Fruit fly (Drosophila melanogaster) whole organism, pupa: ENCODE measurements around the gene rasp.

Experiments used
- CG10348 ChIP-seq: fragments of 200-800 bp; sonication (Bioruptor generic); IDR thresholded peaks from 2 replicates; pipeline ENCODE4 v1.3.6; 2022; ENCODE audit warnings: missing biosample characterization, missing genetic modification characterization
- CG12605 ChIP-seq: fragments of 200-800 bp; sonication (Bioruptor generic); IDR thresholded peaks from 2 replicates; pipeline ENCODE4 v1.3.6; 2022; ENCODE audit warnings: missing biosample characterization, missing genetic modification characterization
- CG13204 ChIP-seq: fragments of 200-800 bp; sonication (Bioruptor generic); optimal IDR thresholded peaks from 2 replicates; lab custom pipeline; 2018; ENCODE audit warnings: missing biosample characterization, mild to moderate bottlenecking, missing genetic modification characterization, moderate library complexity
- CG15710 ChIP-seq: fragments of 200-800 bp; sonication (Bioruptor generic); optimal IDR thresholded peaks from 2 replicates; lab custom pipeline; 2018; ENCODE audit warnings: missing biosample characterization, mild to moderate bottlenecking, missing genetic modification characterization, moderate library complexity
- CG17806 ChIP-seq: fragments of 200-800 bp; sonication (Bioruptor generic); optimal IDR thresholded peaks from 2 replicates; lab custom pipeline; 2018; ENCODE audit warnings: missing biosample characterization, mild to moderate bottlenecking, missing genetic modification characterization, moderate library complexity
- CG32121 ChIP-seq: fragments of 200-800 bp; sonication (Bioruptor generic); IDR thresholded peaks from 2 replicates; pipeline ENCODE4 v1.3.6; 2022; ENCODE audit warnings: missing biosample characterization, missing genetic modification characterization
- CG34367 ChIP-seq: fragments of 200-800 bp; sonication (Bioruptor generic); optimal IDR thresholded peaks from 2 replicates; lab custom pipeline; 2018; ENCODE audit warnings: missing biosample characterization, mild to moderate bottlenecking, missing genetic modification characterization
- CG4496 ChIP-seq: fragments of 200-800 bp; sonication (Bioruptor generic); IDR thresholded peaks from 3 replicates; pipeline ENCODE4 v1.3.6; 2022; ENCODE audit warnings: missing biosample characterization, missing genetic modification characterization
- CG8159 ChIP-seq: fragments of 200-800 bp; sonication (Bioruptor generic); optimal IDR thresholded peaks from 3 replicates; lab custom pipeline; 2018; ENCODE audit warnings: missing biosample characterization, mild to moderate bottlenecking, missing genetic modification characterization, moderate library complexity
- CG8301 ChIP-seq: fragments of 200-800 bp; sonication (Bioruptor generic); optimal IDR thresholded peaks from 2 replicates; lab custom pipeline; 2018; ENCODE audit warnings: missing biosample characterization, mild to moderate bottlenecking, missing genetic modification characterization
- CG9948 ChIP-seq: fragments of 200-800 bp; sonication (Bioruptor generic); optimal IDR thresholded peaks from 2 replicates; lab custom pipeline; 2018; ENCODE audit warnings: missing biosample characterization, mild to moderate bottlenecking, missing genetic modification characterization, moderate library complexity
- D1 ChIP-seq: fragments of 200-800 bp; sonication (Bioruptor generic); optimal IDR thresholded peaks from 2 replicates; lab custom pipeline; 2018; ENCODE audit warnings: missing biosample characterization, mild to moderate bottlenecking, missing genetic modification characterization, moderate library complexity
- EcR ChIP-seq: fragments of 200-800 bp; sonication (Bioruptor generic); optimal IDR thresholded peaks from 3 replicates; lab custom pipeline; 2019; ENCODE audit warnings: missing biosample characterization, missing genetic modification characterization, mild to moderate bottlenecking, moderate library complexity, missing genetic modification reagents
- Ets98B ChIP-seq: fragments of 200-800 bp; sonication (Bioruptor generic); IDR thresholded peaks from 2 replicates; pipeline ENCODE4 v1.3.6; 2022; ENCODE audit warnings: missing biosample characterization, missing genetic modification characterization
- Snoo ChIP-seq: fragments of 200-800 bp; sonication (Bioruptor generic); optimal IDR thresholded peaks from 3 replicates; lab custom pipeline; 2017; ENCODE audit warnings: missing biosample characterization, mild to moderate bottlenecking, missing genetic modification characterization, inconsistent platforms
- fd96Ca ChIP-seq: fragments of 200-800 bp; sonication (Bioruptor generic); IDR thresholded peaks from 3 replicates; pipeline ENCODE4 v1.3.6; 2022; ENCODE audit warnings: missing biosample characterization, missing genetic modification characterization
- gl ChIP-seq: fragments of 200-800 bp; sonication (Bioruptor generic); optimal IDR thresholded peaks from 2 replicates; lab custom pipeline; 2018; ENCODE audit warnings: missing biosample characterization, mild to moderate bottlenecking, missing genetic modification characterization
- rn ChIP-seq: fragments of 200-800 bp; sonication (Bioruptor generic); IDR thresholded peaks from 2 replicates; pipeline ENCODE4 v1.3.6; 2022; ENCODE audit warnings: missing biosample characterization, missing genetic modification characterization

rasp gene

DNA sequence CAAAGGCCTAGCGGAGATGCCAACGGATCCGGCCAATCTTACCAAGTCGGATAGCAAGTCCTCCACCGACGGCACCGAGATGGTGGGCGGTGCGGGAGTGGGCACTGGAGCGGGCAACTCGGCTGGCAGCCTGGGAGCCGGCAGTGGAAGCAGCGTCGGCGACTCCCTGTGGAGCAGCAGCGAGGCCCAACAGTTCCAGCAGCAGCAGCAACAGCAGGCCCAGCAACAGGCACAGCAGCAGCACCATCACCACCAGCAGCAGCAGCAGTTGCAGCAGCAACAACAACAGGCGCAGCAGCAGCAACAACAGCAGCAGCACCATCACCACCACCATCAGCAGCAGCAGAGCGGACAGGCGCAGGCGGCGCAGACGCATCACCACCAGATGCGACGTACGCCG lies 11.6 kb upstream of the rasp start:
- TF ChIP-seq rn (GFP tag; lab: Robert Waterston, UW) (0 out of 2 replicates have a peak, but pooled peaks have one; percentile 9), CG9948 (tag; lab: Kevin White, UChicago) (no peak)
- TF ChIP-seq, all 21 proteins: peak for 1

DNA sequence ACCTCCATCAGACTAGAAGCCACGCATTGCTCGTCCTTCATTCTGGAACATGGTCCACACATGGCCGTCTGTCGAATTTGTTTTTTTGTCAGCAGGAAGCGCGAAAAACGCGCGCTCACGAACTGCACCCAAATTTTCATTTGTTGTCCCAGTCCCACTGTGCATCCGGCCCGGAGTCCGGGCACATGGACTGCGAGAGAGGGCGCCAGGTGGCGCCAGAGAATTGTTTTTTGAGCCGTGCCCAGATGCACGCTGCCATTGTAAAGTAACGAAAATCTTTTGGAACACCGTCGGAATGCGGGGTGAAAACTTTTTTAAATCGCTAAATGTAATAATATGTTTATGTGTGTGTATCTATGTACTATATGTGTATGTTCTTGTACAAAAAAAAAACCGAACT lies 4.3 kb upstream of the rasp start:
- TF ChIP-seq CG9948 (tag; lab: Kevin White, UChicago) (no peak), gl (no peak), fd96Ca (GFP tag; lab: Robert Waterston, UW) (no peak), D1 (no peak), EcR (GFP tag; lab: Kevin White, UChicago) (no peak), CG34367 (tag; lab: Kevin White, UChicago) (no peak), Snoo (tag; lab: Kevin White, UChicago) (no peak), CG17806 (tag; lab: Kevin White, UChicago) (no peak), CG13204 (no peak)

DNA sequence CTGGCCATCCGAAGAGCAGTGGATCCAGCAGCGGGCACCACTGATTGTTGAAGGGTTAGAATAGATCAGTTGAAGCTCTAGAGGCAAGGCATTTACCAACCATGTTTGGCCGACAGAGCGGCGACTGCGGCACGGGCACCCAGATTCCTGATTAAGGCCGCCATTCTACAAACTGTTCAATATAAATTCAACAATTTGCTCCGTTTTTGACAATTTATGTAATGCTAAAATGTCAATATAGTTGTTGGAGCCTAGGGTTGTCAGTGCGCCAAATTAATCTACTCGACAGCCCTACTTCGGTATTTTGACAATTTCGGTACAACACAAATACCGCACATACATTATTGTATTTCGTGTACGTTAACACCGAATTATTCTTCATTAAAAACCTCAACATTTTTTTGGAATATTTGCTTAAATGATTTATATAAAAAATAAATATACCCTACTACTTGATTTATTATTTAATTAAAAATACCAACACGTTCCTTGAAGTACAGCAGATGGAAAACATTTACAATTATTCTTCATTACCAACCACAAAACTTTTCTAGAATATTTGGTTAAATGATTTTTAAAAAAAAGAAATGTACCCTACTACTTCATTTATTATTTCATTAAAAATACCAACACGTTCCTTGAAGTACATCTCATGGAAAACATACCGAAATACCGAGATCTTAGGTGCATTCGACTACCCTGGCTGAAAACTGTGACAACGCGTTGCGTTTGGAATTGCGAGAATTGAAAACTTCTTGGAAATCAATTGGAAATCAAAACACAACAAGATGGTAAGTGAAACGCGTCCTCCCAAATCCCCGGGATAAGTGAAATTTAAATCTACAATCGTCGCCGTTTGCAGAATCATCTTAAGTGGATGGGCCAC lies 2.4 kb upstream of the rasp start, which contains the start of the genes ND-30 and CG15812:
Gene ND-30 (minus strand): TSS at position 270 of the 886 bp plus-strand sequence.
Gene CG15812 (plus strand): TSS at position 683 of the 886 bp plus-strand sequence.
- peak; percentile 44 for TF ChIP-seq CG15710
- TF ChIP-seq fd96Ca (GFP tag; lab: Robert Waterston, UW): no peak

DNA sequence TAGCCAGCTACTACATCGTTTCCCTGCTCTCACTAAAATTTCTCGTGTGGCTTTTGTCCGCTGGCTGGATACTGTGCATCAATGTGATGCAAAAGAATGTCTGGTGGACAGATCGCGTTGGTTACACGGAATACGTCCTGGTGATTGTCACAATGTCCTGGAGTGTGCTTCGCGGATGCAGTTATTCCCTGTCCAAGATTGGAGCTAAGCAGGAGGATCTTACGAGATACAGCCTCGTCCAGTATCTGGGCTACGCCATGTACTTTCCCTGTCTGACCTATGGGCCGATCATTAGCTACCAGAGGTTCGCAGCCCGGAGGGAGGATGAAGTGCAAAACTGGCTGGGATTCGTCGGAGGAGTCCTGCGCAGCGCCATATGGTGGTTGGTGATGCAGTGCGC lies 604 bp downstream of the rasp start:
- TF ChIP-seq D1: no peak
- no peak for TF ChIP-seq CG8301 (tag; lab: Kevin White, UChicago)
- no peak for TF ChIP-seq fd96Ca (GFP tag; lab: Robert Waterston, UW)
- TF ChIP-seq CG34367 (tag; lab: Kevin White, UChicago): no peak
- no peak for TF ChIP-seq CG17806 (tag; lab: Kevin White, UChicago)
- no peak for TF ChIP-seq Snoo (tag; lab: Kevin White, UChicago)
- TF ChIP-seq gl: no peak

DNA sequence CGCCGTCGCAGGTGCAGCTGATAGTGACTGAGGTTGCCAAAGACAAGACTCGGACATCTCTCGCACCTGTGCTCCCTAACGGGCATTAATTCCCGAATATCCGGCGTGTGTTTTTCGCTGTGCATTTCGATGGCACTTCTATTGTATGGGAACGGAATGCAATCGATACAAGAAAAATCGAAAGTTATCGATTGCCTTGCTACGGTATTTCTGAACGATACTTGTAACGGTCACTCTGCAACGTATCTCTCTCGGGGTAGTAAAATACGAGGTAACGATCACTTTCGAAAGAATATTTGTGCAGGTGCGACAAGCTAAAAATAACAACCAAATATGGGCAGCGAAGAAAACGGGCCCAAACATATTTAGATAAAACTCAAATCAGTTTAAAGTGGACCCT lies 3.0 kb downstream of the rasp start, which contains the start of gene CG32280:
Gene CG32280 (plus strand): TSS at position 231 of the 400 bp plus-strand sequence.
- 0 out of 3 replicates have a peak, but pooled peaks have one; percentile 58 for TF ChIP-seq CG4496 (GFP tag; lab: Robert Waterston, UW)
- peak; percentile 34; the same call in 1 of the 3 replicates for TF ChIP-seq fd96Ca (GFP tag; lab: Robert Waterston, UW)
- no peak for TF ChIP-seq CG8301 (tag; lab: Kevin White, UChicago)
- 0 out of 2 replicates have a peak, but pooled peaks have one; percentile 37 for TF ChIP-seq CG32121 (GFP tag; lab: Robert Waterston, UW)
- TF ChIP-seq rn (GFP tag; lab: Robert Waterston, UW): no peak
- no peak for TF ChIP-seq CG10348 (GFP tag; lab: Robert Waterston, UW)
- TF ChIP-seq Ets98B (GFP tag; lab: Robert Waterston, UW): 0 out of 2 replicates have a peak, but pooled peaks have one; percentile 19
- TF ChIP-seq CG34367 (tag; lab: Kevin White, UChicago): no peak

DNA sequence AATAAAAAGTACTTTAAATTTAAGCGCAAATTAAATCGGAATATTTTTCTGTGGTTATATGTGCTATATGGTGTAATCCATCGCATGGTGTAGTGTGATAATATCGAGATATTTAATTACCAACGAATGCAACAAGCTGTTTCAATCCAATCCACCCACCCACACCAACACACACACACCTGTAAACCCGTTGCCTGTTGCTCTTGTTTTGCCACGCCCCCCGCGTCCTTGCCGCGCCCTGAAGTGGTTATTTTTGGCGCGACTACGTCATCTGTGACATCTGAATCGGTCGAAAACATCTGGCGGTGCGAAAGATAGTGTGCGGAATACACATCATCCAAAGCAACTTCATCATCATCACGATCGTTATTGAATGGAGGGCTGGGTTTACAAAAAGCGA lies 3.4 kb downstream of the rasp start:
- TF ChIP-seq EcR (GFP tag; lab: Kevin White, UChicago): peak; percentile 35
- TF ChIP-seq CG15710: no peak
- TF ChIP-seq CG12605: no peak
- TF ChIP-seq, all 21 proteins: peak for 1

DNA sequence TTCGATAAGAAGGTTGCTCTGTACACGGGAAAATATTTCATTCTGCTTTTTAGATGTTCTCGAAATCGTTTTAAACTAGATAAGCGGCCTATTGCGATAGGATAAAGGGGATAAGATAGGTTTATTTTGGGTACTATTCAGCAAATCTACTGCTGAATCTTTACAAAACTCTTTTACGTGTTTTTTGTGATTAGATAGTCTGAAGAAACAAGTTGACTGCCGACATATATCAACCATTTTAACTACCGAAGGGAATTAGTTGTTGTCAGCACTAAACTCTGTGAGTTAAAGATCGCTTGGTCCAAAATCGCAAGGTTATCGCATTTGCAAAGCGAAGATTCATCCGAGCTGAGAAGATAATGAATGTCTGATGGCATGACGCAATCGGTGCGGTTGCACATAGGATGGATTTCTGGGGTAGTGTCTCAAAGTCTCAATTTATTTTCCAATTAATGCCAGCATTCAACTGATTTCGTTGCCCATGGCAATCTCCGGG lies 4.3 kb downstream of the rasp start, which contains the start of gene Asciz:
Gene Asciz (minus strand): TSS at position 51 of the 496 bp plus-strand sequence.
- TF ChIP-seq CG4496 (GFP tag; lab: Robert Waterston, UW) (no peak), fd96Ca (GFP tag; lab: Robert Waterston, UW) (no peak), CG15710 (no peak), D1 (no peak), rn (GFP tag; lab: Robert Waterston, UW) (no peak), EcR (GFP tag; lab: Kevin White, UChicago) (no peak), Snoo (tag; lab: Kevin White, UChicago) (no peak), CG17806 (tag; lab: Kevin White, UChicago) (no peak), CG8159 (tag; lab: Kevin White, UChicago) (no peak)

DNA sequence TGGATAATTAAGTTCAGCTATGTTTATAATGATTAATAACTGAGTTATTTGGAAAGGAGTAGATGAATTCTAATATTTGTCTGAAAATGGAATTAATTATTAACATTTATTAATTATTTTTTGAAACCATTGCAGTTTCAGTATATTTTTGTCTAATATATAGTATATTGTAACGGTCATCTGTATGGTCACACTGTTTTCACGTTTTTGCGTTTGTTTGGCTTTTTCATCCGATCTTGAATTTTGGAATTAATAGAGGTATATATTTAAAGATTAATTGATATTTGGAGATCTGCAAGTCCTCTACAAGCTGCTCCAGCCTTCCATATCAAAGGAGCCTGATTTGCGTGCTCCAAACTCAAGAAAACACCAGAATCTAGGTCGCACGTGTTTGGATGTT lies 7.1 kb downstream of the rasp start, which contains the start of the genes CG32278 and CG32281:
Gene CG32278 (plus strand): TSS at position 180 of the 400 bp plus-strand sequence.
Gene CG32281 (plus strand): TSS at position 269 of the 400 bp plus-strand sequence.
- TF ChIP-seq CG9948 (tag; lab: Kevin White, UChicago): no peak
- no peak for TF ChIP-seq CG13204
- no peak for TF ChIP-seq D1
- TF ChIP-seq CG12605: no peak
- no peak for TF ChIP-seq CG17806 (tag; lab: Kevin White, UChicago)
- no peak for TF ChIP-seq gl
- no peak for TF ChIP-seq Ets98B (GFP tag; lab: Robert Waterston, UW)
